Worm (Caenorhabditis elegans) whole organism, late embryonic: ENCODE measurements around the gene mrps-33.

ENCODE experiments used
- C08G9.2 ChIP-seq: sonication (generic microtip); optimal IDR thresholded peaks from 2 replicates; lab custom pipeline; 2016; ENCODE audit warnings: mild to moderate bottlenecking, missing genetic modification characterization, moderate library complexity, missing compliant biosample characterization
- C38D4.7 ChIP-seq: fragments of 200-800 bp; sonication (Bioruptor generic); optimal IDR thresholded peaks from 2 replicates; lab custom pipeline; 2018; ENCODE audit warnings: mild to moderate bottlenecking, missing genetic modification characterization, moderate library complexity, missing compliant biosample characterization
- T23F11.4 ChIP-seq: fragments of 200-800 bp; sonication (Bioruptor generic); optimal IDR thresholded peaks from 2 replicates; lab custom pipeline; 2018; ENCODE audit warnings: mild to moderate bottlenecking, missing genetic modification characterization, missing compliant biosample characterization
- ahr-1 ChIP-seq: sonication (generic microtip); optimal IDR thresholded peaks from 2 replicates; lab custom pipeline; 2016; ENCODE audit warnings: missing genetic modification characterization, missing compliant biosample characterization
- ceh-14 ChIP-seq: sonication (generic microtip); optimal IDR thresholded peaks from 2 replicates; lab custom pipeline; 2016; ENCODE audit warnings: missing genotype, missing genetic modification characterization, missing compliant biosample characterization
- ceh-24 ChIP-seq: sonication (generic microtip); optimal IDR thresholded peaks from 2 replicates; lab custom pipeline; 2016; ENCODE audit warnings: mild to moderate bottlenecking, missing genetic modification characterization, missing compliant biosample characterization
- ceh-30 ChIP-seq: fragments of 150-350 bp; optimal IDR thresholded peaks from 2 replicates; lab custom pipeline; 2014; ENCODE audit warnings: missing biosample characterization, missing genetic modification characterization
- ceh-31 ChIP-seq: sonication (generic microtip); optimal IDR thresholded peaks from 2 replicates; lab custom pipeline; 2016; ENCODE audit warnings: missing genetic modification characterization, missing compliant biosample characterization
- ceh-34 ChIP-seq: sonication (generic microtip); optimal IDR thresholded peaks from 2 replicates; lab custom pipeline; 2016; ENCODE audit warnings: mild to moderate bottlenecking, missing genetic modification characterization, missing compliant biosample characterization
- ceh-9 ChIP-seq: sonication (generic microtip); optimal IDR thresholded peaks from 2 replicates; lab custom pipeline; 2016; ENCODE audit warnings: mild to moderate bottlenecking, missing genetic modification characterization, inconsistent platforms, missing compliant biosample characterization
- elt-2 ChIP-seq: sonication (generic microtip); optimal IDR thresholded peaks from 2 replicates; lab custom pipeline; 2016; ENCODE audit warnings: missing genetic modification reagents, missing genetic modification characterization, missing compliant biosample characterization
- elt-4 ChIP-seq: sonication (generic microtip); optimal IDR thresholded peaks from 2 replicates; lab custom pipeline; 2016; ENCODE audit warnings: missing genetic modification characterization, missing compliant biosample characterization
- ets-4 ChIP-seq: sonication (generic microtip); optimal IDR thresholded peaks from 2 replicates; lab custom pipeline; 2016; ENCODE audit warnings: missing genetic modification characterization, missing compliant biosample characterization
- eyg-1 ChIP-seq: sonication (generic microtip); optimal IDR thresholded peaks from 2 replicates; lab custom pipeline; 2016; ENCODE audit warnings: missing genotype, missing genetic modification characterization, missing compliant biosample characterization
- hlh-30 ChIP-seq: sonication (generic microtip); optimal IDR thresholded peaks from 2 replicates; lab custom pipeline; 2017; ENCODE audit warnings: antibody characterized with exemption, missing genetic modification characterization, missing compliant biosample characterization; ENCODE audit not compliant: insufficient read depth
- hlh-8 ChIP-seq: sonication (generic microtip); optimal IDR thresholded peaks from 2 replicates; lab custom pipeline; 2016; ENCODE audit warnings: missing genotype, missing genetic modification characterization, missing compliant biosample characterization
- lim-6 ChIP-seq: sonication (generic microtip); optimal IDR thresholded peaks from 2 replicates; lab custom pipeline; 2016; ENCODE audit warnings: missing genetic modification characterization, missing compliant biosample characterization
- nfya-1 ChIP-seq: sonication (generic microtip); optimal IDR thresholded peaks from 2 replicates; lab custom pipeline; 2017; ENCODE audit warnings: missing genetic modification characterization, mild to moderate bottlenecking, missing compliant biosample characterization, antibody characterized with exemption, moderate library complexity
- odd-2 ChIP-seq: sonication (generic microtip); optimal IDR thresholded peaks from 2 replicates; lab custom pipeline; 2017; ENCODE audit warnings: antibody characterized with exemption, mild to moderate bottlenecking, missing genetic modification characterization, missing compliant biosample characterization
- pag-3 ChIP-seq: sonication (generic microtip); optimal IDR thresholded peaks from 2 replicates; lab custom pipeline; 2016; ENCODE audit warnings: missing compliant biosample characterization, missing genetic modification characterization, borderline replicate concordance
- pax-1 ChIP-seq: fragments of 150-350 bp; optimal IDR thresholded peaks from 2 replicates; lab custom pipeline; 2014; ENCODE audit warnings: missing biosample characterization, missing genetic modification characterization
- pha-4 ChIP-seq: fragments of 150-350 bp; optimal IDR thresholded peaks from 2 replicates; lab custom pipeline; 2018; ENCODE audit warnings: missing biosample characterization, missing genetic modification reagents, missing genetic modification characterization
- pqm-1 ChIP-seq: sonication (generic microtip); optimal IDR thresholded peaks from 2 replicates; lab custom pipeline; 2016; ENCODE audit warnings: missing genetic modification characterization, missing compliant biosample characterization
- pros-1 ChIP-seq: fragments of 150-350 bp; optimal IDR thresholded peaks from 2 replicates; lab custom pipeline; 2014; ENCODE audit warnings: missing biosample characterization, missing genetic modification reagents, missing genetic modification characterization
- rnt-1 ChIP-seq: sonication (generic microtip); optimal IDR thresholded peaks from 2 replicates; lab custom pipeline; 2016; ENCODE audit warnings: missing genetic modification characterization, missing compliant biosample characterization
- sox-4 ChIP-seq: sonication (generic microtip); optimal IDR thresholded peaks from 2 replicates; lab custom pipeline; 2017; ENCODE audit warnings: mild to moderate bottlenecking, missing genetic modification characterization, inconsistent platforms, missing compliant biosample characterization
- syd-9 ChIP-seq: sonication (generic microtip); optimal IDR thresholded peaks from 2 replicates; lab custom pipeline; 2016; ENCODE audit warnings: mild to moderate bottlenecking, missing genetic modification characterization, moderate library complexity, missing compliant biosample characterization
- unc-3 ChIP-seq, 2 experiments: fragments of 200-800 bp in 1 of 2; sonication (Bioruptor generic) in 1 of 2; sonication (generic microtip) in 1 of 2; conservative IDR thresholded peaks in 1 of 2; optimal IDR thresholded peaks in 1 of 2; 2 replicates each; pipeline versions ENCODE4 v1.3.6 to Lab custom; 2016 to 2022; ENCODE audit warnings: missing compliant biosample characterization in 2 of 2, missing genetic modification characterization in 2 of 2, missing genetic modification reagents in 1 of 2
- unc-42 ChIP-seq: sonication (generic microtip); optimal IDR thresholded peaks from 2 replicates; lab custom pipeline; 2016; ENCODE audit warnings: missing genotype, missing genetic modification characterization, missing compliant biosample characterization
- zip-5 ChIP-seq: sonication (generic microtip); optimal IDR thresholded peaks from 2 replicates; lab custom pipeline; 2016; ENCODE audit warnings: missing genetic modification characterization, missing compliant biosample characterization
- ztf-16 ChIP-seq: sonication (generic microtip); optimal IDR thresholded peaks from 2 replicates; lab custom pipeline; 2017; ENCODE audit warnings: missing genetic modification characterization, missing compliant biosample characterization

Gene mrps-33

ce11 chrIV:8748967-8749366 lies 9.1 kb upstream of the mrps-33 start:
- TF ChIP-seq rnt-1 (no peak), nfya-1 (peak; percentile 73)

- TF ChIP-seq ceh-14 (no peak), lim-6 (no peak), nfya-1 (no peak), pag-3 (no peak), hlh-8 (tag; lab: Kevin White, UChicago) (no peak), unc-3 (GFP tag; conservative IDR thresholded peaks at IDR 0.05; lab: Robert Waterston, UW) (no peak), unc-3 (tag; optimal IDR thresholded peaks at IDR 0.05; lab: Kevin White, UChicago) (no peak), pqm-1 (no peak), T23F11.4 (GFP tag; lab: Kevin White, UChicago) (no peak), pha-4 (tag; lab: Kevin White, UChicago) (no peak), ceh-31 (tag; lab: Kevin White, UChicago) (no peak), sox-4 (tag; lab: Kevin White, UChicago) (no peak), elt-2 (tag; lab: Kevin White, UChicago) (no peak)
These were observed 5.9 kb upstream of the mrps-33 start, which contains the start of the genes F20C5.7 and parg-1 for ce11 chrIV:8745591-8746302. F20C5.7 (minus strand) TSS chrIV:8745691. parg-1 (plus strand) TSS chrIV:8746252.

- peak; percentile 38 for TF ChIP-seq hlh-30
- peak; percentile 6 for TF ChIP-seq ets-4 (tag; lab: Kevin White, UChicago)
- no peak for TF ChIP-seq eyg-1 (tag; lab: Kevin White, UChicago)
- no peak for TF ChIP-seq ceh-31 (tag; lab: Kevin White, UChicago)
- TF ChIP-seq nfya-1 = peak; percentile 46
- TF ChIP-seq unc-42 (tag; lab: Kevin White, UChicago) = peak; percentile 6
- TF ChIP-seq, all 69 proteins: peak for 4
These were observed 4.0 kb upstream of the mrps-33 start, which contains the start of gene F21D5.7 for ce11 chrIV:8743654-8744332. F21D5.7 (minus strand) TSS chrIV:8743704.

ce11 chrIV:8740952-8741438 lies 1.2 kb upstream of the mrps-33 start, which contains the start of gene F21D5.6:
F21D5.6 (minus strand) TSS chrIV:8741388.
- no peak for TF ChIP-seq syd-9 (tag; lab: Kevin White, UChicago)
- no peak for TF ChIP-seq zip-5
- TF ChIP-seq ceh-30 (tag; lab: Kevin White, UChicago) = no peak

ce11 chrIV:8739294-8739693 lies 532 bp downstream of the mrps-33 start, which contains the start of gene F21D5.5:
F21D5.5 (minus strand) TSS chrIV:8739394.
- TF ChIP-seq pha-4 (tag; lab: Kevin White, UChicago) (no peak), ceh-34 (tag; lab: Kevin White, UChicago) (no peak), C08G9.2 (tag; lab: Kevin White, UChicago) (no peak), pros-1 (tag; lab: Kevin White, UChicago) (no peak), pqm-1 (no peak), pax-1 (no peak), ahr-1 (tag; lab: Kevin White, UChicago) (no peak), elt-4 (tag; lab: Kevin White, UChicago) (no peak), ceh-24 (tag; lab: Kevin White, UChicago) (no peak), ceh-14 (no peak), ceh-9 (no peak), C38D4.7 (GFP tag; lab: Kevin White, UChicago) (no peak), ztf-16 (tag; lab: Kevin White, UChicago) (no peak), odd-2 (tag; lab: Kevin White, UChicago) (no peak)
- TF ChIP-seq, all 69 proteins: peak for 0
